Worm (Caenorhabditis elegans) whole organism, young adult: ENCODE data around the gene R13A1.3.

Source experiments
- F37B4.10 ChIP-seq: fragments of 200-800 bp; sonication (Bioruptor generic); IDR thresholded peaks from 2 replicates; pipeline ENCODE4 v1.3.6; 2022; ENCODE audit warnings: missing genetic modification characterization, missing compliant biosample characterization
- efl-1 ChIP-seq: fragments of 150-350 bp; optimal IDR thresholded peaks from 2 replicates; lab custom pipeline; 2014; ENCODE audit warnings: missing biosample characterization, missing genetic modification reagents, missing genetic modification characterization
- madf-3 ChIP-seq: fragments of 200-800 bp; sonication (Bioruptor generic); IDR thresholded peaks from 2 replicates; pipeline ENCODE4 v1.3.6; 2022; ENCODE audit warnings: missing genetic modification reagents, missing genetic modification characterization, missing compliant biosample characterization
- ztf-22 ChIP-seq: fragments of 200-800 bp; sonication (Bioruptor generic); optimal IDR thresholded peaks from 2 replicates; lab custom pipeline; 2018; ENCODE audit warnings: mild to moderate bottlenecking, missing genetic modification characterization, moderate library complexity, missing compliant biosample characterization

DNA sequence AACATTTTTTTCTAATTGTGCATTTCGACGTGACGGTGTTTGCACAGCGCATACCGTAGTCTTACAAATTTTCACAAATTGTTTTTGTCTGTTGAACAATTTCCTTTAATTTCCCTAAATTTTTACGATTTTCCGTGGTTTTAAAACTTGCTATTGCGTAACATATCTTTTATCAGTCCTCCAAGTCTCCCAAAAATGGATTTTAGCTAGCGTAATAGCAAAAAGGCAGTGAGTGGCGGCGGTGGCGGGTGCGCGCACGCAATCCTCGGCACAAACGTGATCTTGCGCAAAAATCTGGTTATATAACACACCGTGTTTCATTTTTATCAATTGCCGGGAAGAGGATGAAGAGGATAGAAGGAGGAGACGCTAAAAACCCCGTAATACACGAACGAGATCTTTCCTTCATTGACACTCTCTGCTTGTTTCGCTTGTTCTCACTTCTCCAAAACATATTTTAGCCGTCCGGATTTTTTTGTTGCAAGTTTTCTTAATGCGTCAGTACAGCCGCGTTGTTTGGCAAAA lies 32.5 kb downstream of the R13A1.3 start:
- TF ChIP-seq efl-1 (GFP tag; lab: Kevin White, UChicago) (no peak), F37B4.10 (GFP tag; lab: Robert Waterston, UW) (no peak), madf-3 (GFP tag; lab: Robert Waterston, UW) (no peak), ztf-22 (GFP tag; lab: Kevin White, UChicago) (no peak)
